Fruit fly (Drosophila melanogaster) whole organism: ENCODE results near the gene CG14982.

Source experiments
- CG8478 ChIP-seq: fragments of >200 bp; optimal IDR thresholded peaks from 2 replicates; lab custom pipeline; 2018; ENCODE audit warnings: inconsistent platforms
- Dll ChIP-seq: fragments of >200 bp; optimal IDR thresholded peaks from 2 replicates; lab custom pipeline; 2017
- EcR ChIP-seq, 2 experiments: fragments of >200 bp; optimal IDR thresholded peaks; 2 replicates each; lab custom pipeline; 2017; ENCODE audit warnings: missing biosample characterization in 2 of 2, missing genetic modification characterization in 2 of 2, missing genetic modification reagents in 2 of 2
- pan ChIP-seq: fragments of >200 bp; optimal IDR thresholded peaks from 2 replicates; lab custom pipeline; 2017
- psq ChIP-seq: fragments of >200 bp; optimal IDR thresholded peaks from 2 replicates; lab custom pipeline; 2017
- usp ChIP-seq: fragments of >200 bp; optimal IDR thresholded peaks from 2 replicates; lab custom pipeline; 2017; ENCODE audit warnings: missing biosample characterization, missing genetic modification characterization, mixed read lengths

CG14982 gene

dm6 chr3L:3932742-3933289, 9.7 kb upstream of the CG14982 start:
- TF ChIP-seq EcR (GFP tag; optimal IDR thresholded peaks at IDR 0.05; lab: Kevin White, UChicago): no peak
- TF ChIP-seq usp (GFP tag; lab: Kevin White, UChicago): no peak
- no peak for TF ChIP-seq pan
- no peak for TF ChIP-seq Dll (lab: Kevin White, UChicago)
- TF ChIP-seq CG8478 (lab: Kevin White, UChicago): no peak
- TF ChIP-seq psq (lab: Kevin White, UChicago): no peak

- TF ChIP-seq CG8478 (lab: Kevin White, UChicago): no peak
- TF ChIP-seq pan: no peak
- TF ChIP-seq Dll (lab: Kevin White, UChicago): no peak
- TF ChIP-seq usp (GFP tag; lab: Kevin White, UChicago): no peak
- TF ChIP-seq EcR (GFP tag; optimal IDR thresholded peaks at IDR 0.05; lab: Kevin White, UChicago): no peak
- TF ChIP-seq psq (lab: Kevin White, UChicago): no peak
Measured at dm6 chr3L:3933599-3933998, 8.9 kb upstream of the CG14982 start.

dm6 chr3L:3934110-3934509, 8.4 kb upstream of the CG14982 start:
- TF ChIP-seq CG8478 (lab: Kevin White, UChicago) (no peak), EcR (GFP tag; optimal IDR thresholded peaks at IDR 0.05; lab: Kevin White, UChicago) (peak in 1 of 2 experiments; percentile 39)

dm6 chr3L:3935567-3936207, 6.8 kb upstream of the CG14982 start, which contains the start of gene Eip63F-1:
Gene Eip63F-1, minus strand, starts transcription at chr3L:3935617.
- TF ChIP-seq pan (no peak), Dll (lab: Kevin White, UChicago) (no peak), CG8478 (lab: Kevin White, UChicago) (no peak), usp (GFP tag; lab: Kevin White, UChicago) (no peak), EcR (GFP tag; optimal IDR thresholded peaks at IDR 0.05; lab: Kevin White, UChicago) (no peak), psq (lab: Kevin White, UChicago) (no peak)

dm6 chr3L:3937806-3938205, 4.7 kb upstream of the CG14982 start, which contains the start of gene CG10866:
Gene CG10866, minus strand, starts transcription at chr3L:3937992.
- TF ChIP-seq CG8478 (lab: Kevin White, UChicago): no peak
- no peak for TF ChIP-seq psq (lab: Kevin White, UChicago)
- no peak for TF ChIP-seq EcR (GFP tag; optimal IDR thresholded peaks at IDR 0.05; lab: Kevin White, UChicago)

- TF ChIP-seq EcR (GFP tag; optimal IDR thresholded peaks at IDR 0.05; lab: Kevin White, UChicago) (no peak), Dll (lab: Kevin White, UChicago) (no peak), CG8478 (lab: Kevin White, UChicago) (no peak), psq (lab: Kevin White, UChicago) (no peak), pan (no peak), usp (GFP tag; lab: Kevin White, UChicago) (no peak)
Measured at dm6 chr3L:3940075-3940819, 2.3 kb upstream of the CG14982 start, which contains the start of gene CG12766. Gene CG12766, minus strand, starts transcription at chr3L:3940125.

dm6 chr3L:3947301-3947941, 4.9 kb downstream of the CG14982 start, which contains the start of gene CG10853:
Gene CG10853, plus strand, starts transcription at chr3L:3947891.
- TF ChIP-seq CG8478 (lab: Kevin White, UChicago) (no peak), pan (no peak), usp (GFP tag; lab: Kevin White, UChicago) (no peak), psq (lab: Kevin White, UChicago) (no peak), Dll (lab: Kevin White, UChicago) (no peak), EcR (GFP tag; optimal IDR thresholded peaks at IDR 0.05; lab: Kevin White, UChicago) (no peak)

dm6 chr3L:3949205-3949604, 6.7 kb downstream of the CG14982 start, which contains the start of gene CG14983:
Gene CG14983, minus strand, starts transcription at chr3L:3949305.
- TF ChIP-seq EcR (GFP tag; optimal IDR thresholded peaks at IDR 0.05; lab: Kevin White, UChicago): no peak
- TF ChIP-seq psq (lab: Kevin White, UChicago): no peak
- TF ChIP-seq usp (GFP tag; lab: Kevin White, UChicago): no peak
- no peak for TF ChIP-seq Dll (lab: Kevin White, UChicago)
- no peak for TF ChIP-seq pan
- no peak for TF ChIP-seq CG8478 (lab: Kevin White, UChicago)

dm6 chr3L:3951875-3952274, 9.4 kb downstream of the CG14982 start:
- TF ChIP-seq psq (lab: Kevin White, UChicago): no peak
- TF ChIP-seq CG8478 (lab: Kevin White, UChicago): no peak

- TF ChIP-seq EcR (GFP tag; optimal IDR thresholded peaks at IDR 0.05; lab: Kevin White, UChicago): no peak
- TF ChIP-seq Dll (lab: Kevin White, UChicago): no peak
- TF ChIP-seq psq (lab: Kevin White, UChicago): no peak
- TF ChIP-seq usp (GFP tag; lab: Kevin White, UChicago): no peak
- TF ChIP-seq CG8478 (lab: Kevin White, UChicago): no peak
- TF ChIP-seq pan: no peak
Measured at dm6 chr3L:3952468-3952867, 10.0 kb downstream of the CG14982 start, which contains the start of gene CG14984. Gene CG14984, minus strand, starts transcription at chr3L:3952550.

- TF ChIP-seq usp (GFP tag; lab: Kevin White, UChicago): no peak
- TF ChIP-seq CG8478 (lab: Kevin White, UChicago): no peak
- TF ChIP-seq Dll (lab: Kevin White, UChicago): no peak
- no peak for TF ChIP-seq psq (lab: Kevin White, UChicago)
- TF ChIP-seq EcR (GFP tag; optimal IDR thresholded peaks at IDR 0.05; lab: Kevin White, UChicago): no peak
Measured at dm6 chr3L:3960877-3961417, 18.4 kb downstream of the CG14982 start.
